Fruit fly (Drosophila melanogaster): ENCODE results near the gene Ucp4A.

DNA sequence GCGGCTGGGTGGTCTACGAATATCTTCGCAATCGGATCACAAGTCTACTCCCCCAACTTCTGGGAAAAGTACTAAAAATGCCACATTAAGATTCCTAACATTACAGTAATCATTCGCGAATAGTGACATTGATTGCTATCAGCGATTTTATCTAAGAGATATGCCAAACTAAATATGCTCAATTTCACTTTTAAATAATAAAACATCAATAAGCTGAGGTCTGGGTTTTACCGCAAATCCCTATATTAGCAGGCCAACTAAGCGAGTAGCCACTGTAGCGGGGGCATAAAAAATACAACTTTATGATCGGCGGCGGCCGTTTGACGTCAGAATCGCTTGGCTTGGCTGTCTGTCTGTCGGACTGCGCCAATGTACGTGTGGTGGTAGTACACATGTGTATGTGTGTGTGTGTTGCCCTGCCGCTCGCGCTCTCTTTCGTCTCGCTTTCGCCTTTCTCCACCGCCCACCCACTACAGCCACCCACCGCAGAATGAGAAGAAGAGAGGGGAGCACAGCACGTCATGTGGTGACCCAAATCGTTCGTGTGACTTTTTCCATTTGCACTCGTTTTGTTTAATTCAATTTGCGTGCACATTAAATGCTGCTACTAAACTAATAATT, 35.6 kb downstream of the Ucp4A start:
- no peak for TF ChIP-seq EcR (GFP tag; optimal IDR thresholded peaks at IDR 0.05)
- no peak for TF ChIP-seq Dll (optimal IDR thresholded peaks at IDR 0.05)
